Worm (Caenorhabditis elegans) whole organism, L4/young adult: ENCODE measurements around the gene K07H8.12.

ENCODE experiments used
- W03F9.2 ChIP-seq: fragments of 150-350 bp; optimal IDR thresholded peaks from 2 replicates; lab custom pipeline; 2014; ENCODE audit warnings: missing biosample characterization, missing genetic modification characterization
- dao-5 ChIP-seq: sonication (generic microtip); optimal IDR thresholded peaks from 2 replicates; lab custom pipeline; 2016; ENCODE audit warnings: missing genotype, missing genetic modification characterization, moderate library complexity, missing compliant biosample characterization
- him-1 ChIP-seq: sonication (generic microtip); optimal IDR thresholded peaks from 2 replicates; lab custom pipeline; 2016; ENCODE audit warnings: missing genotype, missing genetic modification reagents, missing genetic modification characterization, missing compliant biosample characterization

K07H8.12 gene

DNA sequence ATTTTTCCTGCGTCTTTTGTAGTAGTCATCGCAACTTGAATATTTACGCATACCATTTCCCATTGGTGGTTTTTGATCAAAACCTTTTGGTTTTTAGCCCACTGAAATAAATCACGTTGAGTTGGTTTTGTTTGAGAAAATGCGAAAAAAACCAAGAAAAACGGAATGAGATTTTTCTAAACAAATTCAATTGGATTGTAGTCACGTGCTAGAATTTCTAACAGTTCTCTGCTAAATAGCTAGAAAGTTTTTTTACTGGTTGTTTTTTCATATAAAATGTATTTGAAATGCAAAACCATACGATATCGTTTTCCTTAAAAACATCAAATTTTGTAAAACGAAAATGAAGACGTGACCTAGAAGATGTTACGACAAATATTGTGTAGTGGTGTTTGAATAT is at the start of gene K07H8.12:
Gene K07H8.12, minus strand, starts transcription at position 101 of the 400 bp plus-strand sequence.
- TF ChIP-seq him-1 (tag; lab: Kevin White, UChicago) (no peak), W03F9.2 (tag; lab: Kevin White, UChicago) (no peak), dao-5 (tag; lab: Kevin White, UChicago) (no peak)

DNA sequence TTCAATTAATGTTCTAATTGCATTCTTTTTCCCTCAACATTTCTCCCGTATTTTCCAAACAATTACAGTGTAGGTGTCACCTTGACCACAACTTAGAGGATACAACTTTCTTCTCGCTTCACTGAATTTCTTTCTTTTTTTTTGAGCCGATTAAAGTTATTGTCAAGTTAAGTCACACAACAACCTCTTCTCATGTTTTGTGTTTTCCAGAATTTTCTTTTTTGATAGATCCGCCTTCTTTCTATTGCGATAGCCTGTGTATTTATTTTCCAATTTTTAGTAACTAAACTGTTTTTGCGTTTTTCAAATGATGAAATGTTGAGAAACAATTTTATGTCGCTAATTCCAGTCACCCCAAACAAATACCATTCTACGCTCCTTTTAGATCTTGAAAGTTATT is 49.2 kb upstream of the K07H8.12 start, which contains the start of gene F35H10.3:
Gene F35H10.3, plus strand, starts transcription at position 301 of the 400 bp plus-strand sequence.
- TF ChIP-seq dao-5 (tag; lab: Kevin White, UChicago) = no peak
- TF ChIP-seq W03F9.2 (tag; lab: Kevin White, UChicago) = no peak
- TF ChIP-seq him-1 (tag; lab: Kevin White, UChicago) = no peak

DNA sequence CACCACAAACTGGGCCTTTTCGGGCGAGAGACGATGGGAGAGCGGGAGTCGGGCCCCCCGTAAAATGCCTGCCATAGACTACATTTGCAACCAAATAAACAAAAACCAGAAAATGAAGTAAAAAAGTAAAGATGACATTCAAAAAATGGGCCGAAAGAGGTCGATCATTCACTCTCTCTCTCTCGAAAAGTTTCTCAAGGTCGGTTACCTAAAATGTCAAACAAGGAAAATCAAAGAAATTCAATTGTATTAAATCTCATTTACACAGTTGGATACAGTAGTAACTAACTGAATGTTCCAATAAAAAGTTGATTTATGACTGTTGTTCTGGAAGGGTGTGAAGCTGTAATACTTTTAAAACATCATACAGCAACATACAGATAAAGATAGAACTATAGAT is 42.3 kb upstream of the K07H8.12 start:
- no peak for TF ChIP-seq W03F9.2 (tag; lab: Kevin White, UChicago)

DNA sequence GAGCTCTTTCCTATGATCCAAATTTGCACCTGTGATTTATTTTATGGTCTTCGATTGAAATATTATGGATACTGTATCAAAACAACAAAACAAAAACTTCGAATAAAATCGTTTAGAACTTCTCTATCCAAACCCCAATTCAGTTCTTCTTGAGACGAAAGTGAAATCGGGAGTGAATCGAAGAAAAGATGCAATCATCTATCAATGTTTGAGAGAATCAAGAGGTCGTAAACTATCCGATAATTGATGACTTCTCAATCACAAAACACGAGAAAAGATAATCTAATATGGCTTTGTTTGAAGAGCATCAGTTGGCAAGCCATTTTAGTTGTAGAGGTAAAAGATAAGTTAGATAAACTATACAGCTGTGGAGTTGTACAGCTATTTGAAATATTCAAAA is 41.3 kb upstream of the K07H8.12 start:
- TF ChIP-seq W03F9.2 (tag; lab: Kevin White, UChicago) = no peak
- no peak for TF ChIP-seq dao-5 (tag; lab: Kevin White, UChicago)
- TF ChIP-seq him-1 (tag; lab: Kevin White, UChicago) = no peak

DNA sequence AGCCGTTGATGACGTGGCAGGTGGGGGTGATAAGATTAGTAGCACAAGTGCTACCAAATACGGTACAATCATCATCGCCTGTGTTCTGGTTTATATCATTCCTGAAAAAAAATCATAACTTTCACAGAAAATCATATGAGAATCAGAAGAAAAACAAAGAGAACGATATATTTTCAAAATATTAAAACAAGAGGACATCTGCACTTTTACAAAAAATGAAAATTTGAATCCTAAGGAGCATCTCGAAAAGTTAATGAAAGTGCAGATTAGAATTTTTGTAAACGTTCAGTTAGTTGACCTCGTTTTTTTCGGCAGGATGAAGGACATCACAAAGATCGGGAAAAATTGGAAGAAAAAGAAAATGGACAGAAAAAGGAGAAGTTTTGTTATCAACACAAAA is 36.3 kb upstream of the K07H8.12 start, which contains the start of gene F35H10.10:
Gene F35H10.10, minus strand, starts transcription at position 101 of the 400 bp plus-strand sequence.
- TF ChIP-seq W03F9.2 (tag; lab: Kevin White, UChicago) (no peak), him-1 (tag; lab: Kevin White, UChicago) (no peak), dao-5 (tag; lab: Kevin White, UChicago) (no peak)

DNA sequence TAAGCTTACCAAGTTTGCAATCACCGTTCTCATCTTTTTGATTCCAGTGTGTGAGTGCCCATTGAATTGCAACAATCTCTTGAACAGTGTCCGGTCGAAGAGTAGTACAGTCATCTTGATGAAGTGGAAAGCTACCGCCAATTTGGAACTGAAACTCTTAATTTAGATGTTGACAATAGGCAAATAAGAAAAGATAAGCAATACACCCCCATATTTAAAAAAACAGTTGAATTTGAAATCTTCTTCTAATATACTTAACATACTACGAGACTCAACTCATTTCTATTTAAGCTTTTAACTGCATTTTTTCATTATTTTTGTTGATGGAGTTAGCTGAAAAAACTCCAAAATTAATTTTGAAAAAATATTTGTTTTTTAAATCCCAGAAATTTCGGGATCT is 35.6 kb upstream of the K07H8.12 start:
- no peak for TF ChIP-seq W03F9.2 (tag; lab: Kevin White, UChicago)
- TF ChIP-seq him-1 (tag; lab: Kevin White, UChicago) = no peak
- TF ChIP-seq dao-5 (tag; lab: Kevin White, UChicago) = no peak

DNA sequence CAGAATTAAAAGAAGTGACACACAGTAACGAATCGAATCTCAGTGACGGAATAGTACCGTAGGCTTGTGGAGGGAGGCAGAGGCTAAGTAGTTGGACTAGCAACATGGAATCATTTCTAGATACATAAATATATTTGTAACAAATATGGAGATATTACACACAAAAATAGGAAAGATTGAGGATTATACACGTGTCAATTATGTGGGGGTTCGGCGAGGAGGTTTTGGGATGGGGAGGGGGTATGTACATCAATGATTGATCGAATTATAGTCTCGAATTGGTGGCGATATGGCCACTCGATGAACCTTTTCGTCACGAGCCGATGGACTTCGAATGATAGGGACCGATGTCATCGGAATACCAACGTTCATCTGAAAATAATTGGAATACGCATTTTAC is 30.9 kb upstream of the K07H8.12 start:
- no peak for TF ChIP-seq him-1 (tag; lab: Kevin White, UChicago)
- no peak for TF ChIP-seq W03F9.2 (tag; lab: Kevin White, UChicago)
- TF ChIP-seq dao-5 (tag; lab: Kevin White, UChicago) = no peak

DNA sequence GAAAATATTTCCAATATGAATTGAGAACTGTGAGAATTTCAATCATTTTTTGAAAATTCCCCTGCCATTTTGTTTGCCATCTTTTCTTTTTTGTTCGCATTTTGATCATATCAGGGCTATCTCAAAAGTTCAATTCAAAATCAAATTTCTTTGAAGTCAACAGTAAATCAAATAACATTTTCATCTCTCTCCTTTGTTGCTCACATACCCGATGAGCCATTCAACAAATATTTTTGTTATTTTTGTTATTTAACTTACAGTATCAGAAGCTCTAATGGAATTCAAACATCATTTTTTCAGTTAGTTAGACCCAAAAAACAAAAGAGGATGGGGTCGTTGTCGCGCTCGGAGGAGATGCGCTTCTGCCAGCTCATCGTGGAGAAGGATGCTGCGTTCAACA is 27.2 kb upstream of the K07H8.12 start, which contains the start of gene vha-5:
Gene vha-5, plus strand, starts transcription at position 301 of the 400 bp plus-strand sequence.
- TF ChIP-seq W03F9.2 (tag; lab: Kevin White, UChicago) = no peak
- TF ChIP-seq him-1 (tag; lab: Kevin White, UChicago) = no peak
- no peak for TF ChIP-seq dao-5 (tag; lab: Kevin White, UChicago)

DNA sequence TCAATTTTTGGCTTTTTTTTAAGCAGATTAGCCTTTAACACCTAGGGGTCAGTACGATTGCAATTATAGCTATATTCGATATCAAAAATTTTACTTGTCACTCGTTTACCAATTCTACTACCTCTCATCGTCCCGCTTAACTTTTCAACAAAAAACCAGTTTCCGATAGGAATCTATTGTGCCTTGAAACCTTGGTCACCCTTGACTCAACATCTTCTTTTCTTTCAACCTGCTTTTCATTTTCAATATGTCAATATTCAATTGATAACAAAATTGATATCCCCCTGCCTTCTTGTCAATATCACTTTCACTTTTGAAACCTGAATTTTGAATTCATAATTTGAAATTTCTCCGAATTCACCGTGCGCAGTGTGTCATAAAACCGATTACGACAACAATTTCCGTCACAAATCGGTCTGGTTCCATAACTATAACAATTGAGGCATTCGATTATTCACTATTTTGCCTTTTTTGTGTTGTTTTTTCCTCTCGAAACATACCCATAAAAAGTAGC is 26.2 kb upstream of the K07H8.12 start:
- TF ChIP-seq him-1 (tag; lab: Kevin White, UChicago) (no peak), dao-5 (tag; lab: Kevin White, UChicago) (no peak), W03F9.2 (tag; lab: Kevin White, UChicago) (no peak)

DNA sequence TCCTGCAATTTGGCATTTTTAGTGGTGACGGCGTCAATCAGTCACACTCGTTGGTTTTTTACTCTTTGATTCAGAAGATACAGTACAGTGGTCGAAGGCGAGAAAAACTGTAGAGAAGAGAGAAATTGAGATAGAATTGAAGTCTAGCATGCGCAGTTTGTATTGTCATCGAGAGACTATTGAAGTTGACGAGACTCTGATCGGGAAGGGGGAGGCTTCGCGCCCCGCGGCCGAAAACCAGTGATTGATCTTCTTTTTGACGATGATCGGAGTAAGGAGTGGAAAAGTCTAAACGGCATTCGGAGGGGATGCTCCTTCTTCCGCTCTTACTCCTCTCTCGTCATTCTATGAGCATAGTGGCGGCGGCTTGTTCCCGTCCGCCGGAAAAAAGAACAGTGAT is 25.4 kb upstream of the K07H8.12 start:
- no peak for TF ChIP-seq W03F9.2 (tag; lab: Kevin White, UChicago)
- no peak for TF ChIP-seq him-1 (tag; lab: Kevin White, UChicago)
- TF ChIP-seq dao-5 (tag; lab: Kevin White, UChicago) = no peak

DNA sequence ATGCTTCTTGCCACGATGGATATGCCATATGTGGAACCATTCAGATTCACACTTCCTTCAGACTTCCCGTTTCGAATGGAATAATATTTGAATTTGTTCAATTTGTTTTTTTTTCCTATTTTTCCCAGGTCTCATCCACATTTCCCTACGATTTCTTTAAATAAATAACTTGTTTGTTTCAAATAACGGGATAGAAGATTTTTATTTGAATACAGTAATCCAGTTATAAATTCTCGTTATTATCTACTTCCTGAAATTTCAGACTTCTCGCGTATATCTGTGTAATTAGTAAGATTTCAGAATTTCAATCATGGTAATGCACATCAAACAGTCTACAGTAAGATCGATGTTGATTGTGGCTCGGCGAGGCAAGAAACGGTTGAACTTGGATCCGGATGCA is 24.0 kb upstream of the K07H8.12 start, which contains the start of gene F35H10.5:
Gene F35H10.5, plus strand, starts transcription at position 301 of the 400 bp plus-strand sequence.
- no peak for TF ChIP-seq him-1 (tag; lab: Kevin White, UChicago)
- no peak for TF ChIP-seq dao-5 (tag; lab: Kevin White, UChicago)
- no peak for TF ChIP-seq W03F9.2 (tag; lab: Kevin White, UChicago)

DNA sequence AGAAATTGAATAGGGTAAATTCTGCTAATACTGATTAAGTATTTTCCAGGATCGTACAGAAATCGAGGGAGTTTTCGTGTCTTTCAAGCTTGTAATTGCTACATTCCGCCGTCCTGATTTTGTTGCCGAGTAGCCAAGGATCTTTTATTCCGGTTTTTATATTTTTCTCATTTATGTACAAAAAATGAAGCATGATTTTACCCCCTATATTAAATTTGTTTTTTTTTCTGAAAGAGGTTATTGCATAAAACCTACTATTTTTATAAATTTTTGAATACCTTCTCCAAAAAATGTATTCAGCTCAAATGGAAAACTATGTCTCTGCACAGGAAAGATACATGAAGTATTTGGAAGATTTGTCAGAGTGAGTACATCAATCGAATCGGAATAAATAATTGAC is 23.1 kb upstream of the K07H8.12 start, which contains the start of gene F35H10.6:
Gene F35H10.6, plus strand, starts transcription at position 301 of the 400 bp plus-strand sequence.
- TF ChIP-seq dao-5 (tag; lab: Kevin White, UChicago) (no peak), him-1 (tag; lab: Kevin White, UChicago) (no peak), W03F9.2 (tag; lab: Kevin White, UChicago) (no peak)

DNA sequence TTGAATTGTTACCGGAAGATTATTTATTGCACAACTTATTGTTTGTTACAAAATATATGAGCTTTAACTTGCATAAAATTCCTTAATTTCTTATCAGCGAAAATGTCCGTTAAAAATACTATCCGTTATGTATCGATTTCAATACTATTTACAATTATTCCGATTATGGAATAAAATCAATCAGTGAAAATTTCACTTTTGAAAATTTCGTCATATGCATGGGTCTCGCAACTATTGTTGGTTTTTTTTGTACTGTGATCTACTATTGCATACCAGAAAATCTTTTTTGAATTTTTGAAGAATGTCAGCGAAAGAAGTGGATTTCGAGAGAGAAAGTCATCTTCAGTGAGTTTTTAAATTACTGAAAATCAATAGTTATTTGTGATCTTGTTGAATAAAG is 20.7 kb upstream of the K07H8.12 start, which contains the start of gene nprl-3:
Gene nprl-3, plus strand, starts transcription at position 301 of the 400 bp plus-strand sequence.
- TF ChIP-seq W03F9.2 (tag; lab: Kevin White, UChicago) (no peak), dao-5 (tag; lab: Kevin White, UChicago) (no peak), him-1 (tag; lab: Kevin White, UChicago) (no peak)

DNA sequence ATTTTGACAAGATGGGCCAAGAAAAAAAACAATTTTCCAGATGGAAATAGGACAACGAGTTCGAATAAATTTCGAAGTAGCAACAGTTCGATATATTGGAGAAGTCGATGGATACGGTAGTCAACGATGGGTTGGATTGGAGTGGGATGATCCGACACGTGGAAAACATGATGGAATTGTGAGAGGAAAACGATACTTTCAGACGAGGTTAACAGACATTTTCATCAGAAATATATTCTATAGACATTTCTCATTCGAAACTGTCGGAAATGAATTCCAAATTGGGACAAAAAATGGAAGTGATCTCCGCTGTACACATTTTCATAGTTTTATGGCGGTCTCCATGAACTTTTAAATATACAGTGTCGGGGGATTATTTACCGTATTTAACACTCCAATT is 18.1 kb upstream of the K07H8.12 start, which contains the start of gene tbce-1:
Gene tbce-1, plus strand, starts transcription at position 41 of the 400 bp plus-strand sequence.
- no peak for TF ChIP-seq W03F9.2 (tag; lab: Kevin White, UChicago)
- no peak for TF ChIP-seq dao-5 (tag; lab: Kevin White, UChicago)
- TF ChIP-seq him-1 (tag; lab: Kevin White, UChicago) = no peak
